Worm (Caenorhabditis elegans) whole organism, young adult: ENCODE data around the gene M176.5.

Source experiments
- C06A6.2 ChIP-seq: fragments of 200-800 bp; sonication (Bioruptor generic); conservative IDR thresholded peaks from 2 replicates; pipeline ENCODE4 v1.3.6; 2022; ENCODE audit warnings: missing genetic modification characterization, missing compliant biosample characterization
- bed-1 ChIP-seq: fragments of 200-800 bp; sonication (Bioruptor generic); IDR thresholded peaks from 2 replicates; pipeline ENCODE4 v1.3.6; 2022; ENCODE audit warnings: missing genetic modification reagents, missing genetic modification characterization, missing compliant biosample characterization
- pha-4 ChIP-seq: fragments of 150-350 bp; sonication (generic microtip); optimal IDR thresholded peaks from 2 replicates; lab custom pipeline; 2014; ENCODE audit warnings: missing biosample characterization, missing genetic modification reagents, missing genetic modification characterization
- tbp1 ChIP-seq: fragments of 200-800 bp; sonication (Bioruptor generic); optimal IDR thresholded peaks from 2 replicates; lab custom pipeline; 2018; ENCODE audit warnings: mild to moderate bottlenecking, missing genetic modification characterization, missing compliant biosample characterization

- TF ChIP-seq C06A6.2 (no peak), tbp1 (GFP tag; lab: Kevin White, UChicago) (no peak), bed-1 (GFP tag; lab: Robert Waterston, UW) (no peak), pha-4 (no peak)
Observed at ce11 chrII:9403087-9403486, 24.5 kb downstream of the M176.5 start, which contains the start of gene Y51B9A.6.
